Worm (Caenorhabditis elegans) whole organism, L3 larva: ENCODE results near the gene nhr-137.

Experiments
- R02D3.7 ChIP-seq: fragments of 150-350 bp; optimal IDR thresholded peaks from 2 replicates; lab custom pipeline; 2014; ENCODE audit warnings: missing biosample characterization, missing genetic modification characterization
- ZK546.5 ChIP-seq: sonication (generic microtip); optimal IDR thresholded peaks from 2 replicates; lab custom pipeline; 2017; ENCODE audit warnings: missing biosample characterization, missing genetic modification characterization
- aly-2 ChIP-seq: fragments of 150-350 bp; optimal IDR thresholded peaks from 2 replicates; lab custom pipeline; 2014; ENCODE audit warnings: missing biosample characterization, missing genetic modification characterization
- ama-1 ChIP-seq: fragments of 150-350 bp; optimal IDR thresholded peaks from 2 replicates; lab custom pipeline; 2018
- ceh-16 ChIP-seq: sonication (generic microtip); optimal IDR thresholded peaks from 2 replicates; lab custom pipeline; 2017; ENCODE audit warnings: missing biosample characterization, missing genetic modification characterization
- ceh-28 ChIP-seq: fragments of 150-350 bp; optimal IDR thresholded peaks from 2 replicates; lab custom pipeline; 2014; ENCODE audit warnings: missing biosample characterization, missing genetic modification reagents, missing genetic modification characterization
- ceh-9 ChIP-seq: sonication (generic microtip); optimal IDR thresholded peaks from 2 replicates; lab custom pipeline; 2018; ENCODE audit warnings: missing biosample characterization, missing genetic modification characterization
- daf-12 ChIP-seq: fragments of 150-350 bp; optimal IDR thresholded peaks from 2 replicates; lab custom pipeline; 2014; ENCODE audit warnings: missing biosample characterization, missing genetic modification reagents, missing genetic modification characterization
- egl-5 ChIP-seq: fragments of 150-350 bp; optimal IDR thresholded peaks from 2 replicates; lab custom pipeline; 2017; ENCODE audit warnings: missing biosample characterization, missing genetic modification reagents, missing genetic modification characterization, inconsistent platforms
- elt-1 ChIP-seq: fragments of 150-350 bp; optimal IDR thresholded peaks from 2 replicates; lab custom pipeline; 2014; ENCODE audit warnings: missing biosample characterization, missing genetic modification characterization
- elt-2 ChIP-seq: sonication (generic microtip); optimal IDR thresholded peaks from 2 replicates; lab custom pipeline; 2016; ENCODE audit warnings: missing genetic modification reagents, mild to moderate bottlenecking, missing genetic modification characterization, missing compliant biosample characterization
- elt-3 ChIP-seq, 3 experiments: fragments of 150-350 bp in 1 of 3; sonication (generic microtip) in 2 of 3; optimal IDR thresholded peaks; 2 replicates in 2 of 3; 4 replicates in 1 of 3; lab custom pipeline; 2014 to 2017; ENCODE audit warnings: missing biosample characterization in 3 of 3, missing genetic modification characterization in 3 of 3
- eor-1 ChIP-seq, 2 experiments: fragments of 150-350 bp; optimal IDR thresholded peaks; 2 replicates each; lab custom pipeline; 2014 to 2018; ENCODE audit warnings: missing biosample characterization in 2 of 2, missing genetic modification characterization in 2 of 2
- fkh-2 ChIP-seq: fragments of 150-350 bp; optimal IDR thresholded peaks from 2 replicates; lab custom pipeline; 2014; ENCODE audit warnings: missing biosample characterization, missing genetic modification reagents, missing genetic modification characterization
- fos-1 ChIP-seq: fragments of 150-350 bp; optimal IDR thresholded peaks from 2 replicates; lab custom pipeline; 2014; ENCODE audit warnings: missing biosample characterization, missing genetic modification characterization
- hmg-11 ChIP-seq: sonication (generic microtip); optimal IDR thresholded peaks from 2 replicates; lab custom pipeline; 2016; ENCODE audit warnings: missing genetic modification characterization, missing compliant biosample characterization
- jun-1 ChIP-seq: fragments of 150-350 bp; optimal IDR thresholded peaks from 2 replicates; lab custom pipeline; 2014; ENCODE audit warnings: missing biosample characterization, missing genetic modification reagents, missing genetic modification characterization
- lsy-12 ChIP-seq: sonication (generic microtip); optimal IDR thresholded peaks from 2 replicates; lab custom pipeline; 2016; ENCODE audit warnings: mild to moderate bottlenecking, missing genetic modification characterization, missing compliant biosample characterization
- mdl-1 ChIP-seq: fragments of 150-350 bp; optimal IDR thresholded peaks from 2 replicates; lab custom pipeline; 2014; ENCODE audit warnings: missing biosample characterization, missing genetic modification characterization
- mml-1 ChIP-seq: fragments of 150-350 bp; sonication (generic microtip); optimal IDR thresholded peaks from 3 replicates; lab custom pipeline; 2014; ENCODE audit warnings: missing biosample characterization, missing genetic modification characterization
- nhr-12 ChIP-seq: fragments of 150-350 bp; optimal IDR thresholded peaks from 2 replicates; lab custom pipeline; 2014; ENCODE audit warnings: missing biosample characterization, missing genetic modification characterization
- nhr-23 ChIP-seq: fragments of 150-350 bp; optimal IDR thresholded peaks from 2 replicates; lab custom pipeline; 2014; ENCODE audit warnings: missing biosample characterization, missing genetic modification reagents, missing genetic modification characterization
- nhr-28 ChIP-seq: fragments of 150-350 bp; optimal IDR thresholded peaks from 2 replicates; lab custom pipeline; 2014; ENCODE audit warnings: missing biosample characterization, missing genetic modification characterization
- nhr-43 ChIP-seq: sonication (generic microtip); optimal IDR thresholded peaks from 2 replicates; lab custom pipeline; 2016; ENCODE audit warnings: mild to moderate bottlenecking, missing genetic modification characterization, missing compliant biosample characterization; ENCODE audit not compliant: poor library complexity, severe bottlenecking
- nhr-67 ChIP-seq: fragments of 150-350 bp; optimal IDR thresholded peaks from 2 replicates; lab custom pipeline; 2014; ENCODE audit warnings: missing biosample characterization, missing genetic modification characterization
- nhr-77 ChIP-seq: fragments of 150-350 bp; optimal IDR thresholded peaks from 2 replicates; lab custom pipeline; 2014; ENCODE audit warnings: missing biosample characterization, missing genetic modification characterization
- pha-4 ChIP-seq: fragments of 150-350 bp; optimal IDR thresholded peaks from 2 replicates; lab custom pipeline; 2014; ENCODE audit warnings: missing biosample characterization, missing genetic modification reagents, missing genetic modification characterization
- pqm-1 ChIP-seq: fragments of 150-350 bp; optimal IDR thresholded peaks from 2 replicates; lab custom pipeline; 2017; ENCODE audit warnings: missing biosample characterization, missing genetic modification characterization, inconsistent platforms
- skn-1 ChIP-seq: fragments of 150-350 bp; optimal IDR thresholded peaks from 2 replicates; lab custom pipeline; 2014; ENCODE audit warnings: missing biosample characterization, missing genetic modification characterization
- snpc-4 ChIP-seq: fragments of 150-350 bp; optimal IDR thresholded peaks from 2 replicates; lab custom pipeline; 2014; ENCODE audit warnings: missing biosample characterization, missing genetic modification characterization
- tbx-2 ChIP-seq: sonication (generic microtip); optimal IDR thresholded peaks from 2 replicates; lab custom pipeline; 2016; ENCODE audit warnings: mild to moderate bottlenecking, missing genetic modification characterization, missing compliant biosample characterization
- unc-39 ChIP-seq: sonication (generic microtip); optimal IDR thresholded peaks from 4 replicates; lab custom pipeline; 2017; ENCODE audit warnings: missing biosample characterization, missing genetic modification characterization
- unc-62 ChIP-seq: fragments of 150-350 bp; sonication (generic microtip); optimal IDR thresholded peaks from 4 replicates; lab custom pipeline; 2014; ENCODE audit warnings: missing biosample characterization, missing genetic modification reagents, missing genetic modification characterization
- ztf-4 ChIP-seq: fragments of 150-350 bp; optimal IDR thresholded peaks from 2 replicates; lab custom pipeline; 2014; ENCODE audit warnings: missing biosample characterization, missing genetic modification characterization

Gene nhr-137

DNA sequence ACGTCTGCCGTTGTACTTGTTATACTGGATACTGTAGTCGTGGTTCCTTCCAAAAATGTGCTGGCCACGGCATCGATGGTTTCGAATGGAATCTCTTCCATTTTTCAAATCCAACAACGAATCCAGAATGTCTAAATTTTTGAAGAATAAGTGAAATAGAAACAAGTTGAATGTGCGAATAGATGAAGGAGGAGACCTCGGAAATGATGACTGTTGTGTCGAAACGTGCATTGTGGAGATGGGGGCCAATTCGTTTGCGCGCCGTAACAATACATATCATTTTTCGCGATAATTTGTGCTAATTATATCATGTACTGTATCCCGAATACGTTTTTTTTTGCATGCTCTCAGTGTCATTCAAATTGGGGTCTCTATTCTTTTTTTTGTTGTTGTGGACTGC is 33.6 kb downstream of the nhr-137 start, which contains the start of gene aexr-1:
TSS of gene aexr-1 (minus strand) at position 101 of the 400 bp plus-strand sequence.
- TF ChIP-seq hmg-11 (tag; lab: Kevin White, UChicago) (no peak), pqm-1 (tag; lab: Kevin White, UChicago) (no peak), pha-4 (tag; lab: Kevin White, UChicago) (no peak), lsy-12 (tag; lab: Kevin White, UChicago) (no peak), elt-1 (no peak), aly-2 (tag; lab: Kevin White, UChicago) (no peak), nhr-12 (tag; lab: Kevin White, UChicago) (no peak), ztf-4 (tag; lab: Kevin White, UChicago) (no peak), nhr-43 (tag; lab: Kevin White, UChicago) (no peak), ceh-28 (no peak), snpc-4 (no peak), fos-1 (tag; lab: Kevin White, UChicago) (no peak), mdl-1 (tag; lab: Kevin White, UChicago) (no peak), elt-2 (tag; lab: Kevin White, UChicago) (no peak), tbx-2 (tag; lab: Kevin White, UChicago) (no peak), nhr-67 (tag; lab: Kevin White, UChicago) (no peak), nhr-77 (tag; lab: Kevin White, UChicago) (no peak), ama-1 (lab: Kevin White, UChicago) (no peak)

DNA sequence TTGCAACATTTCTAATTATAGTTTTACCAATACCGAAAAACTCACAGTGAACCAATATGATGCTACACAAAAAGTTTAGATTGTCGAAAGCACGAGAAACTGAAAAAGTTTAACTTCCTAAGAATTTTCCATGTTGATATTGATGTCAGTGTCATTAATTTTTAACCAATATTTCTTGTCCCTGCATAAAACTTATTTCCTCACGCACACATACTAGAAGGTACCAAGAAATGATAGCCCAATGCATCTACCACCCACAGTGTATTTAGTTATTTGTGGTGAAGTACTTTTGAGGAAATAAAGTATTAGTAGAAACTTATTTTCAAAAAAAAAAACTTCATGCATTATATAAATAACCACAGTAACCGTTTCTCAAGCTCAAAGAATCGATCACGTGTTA is 37.4 kb downstream of the nhr-137 start, which contains the start of gene aexr-2:
TSS of gene aexr-2 (minus strand) at position 101 of the 400 bp plus-strand sequence.
- TF ChIP-seq hmg-11 (tag; lab: Kevin White, UChicago) (no peak), ama-1 (lab: Kevin White, UChicago) (no peak), nhr-28 (tag; lab: Kevin White, UChicago) (no peak), elt-1 (no peak), R02D3.7 (tag; lab: Kevin White, UChicago) (no peak), unc-62 (GFP tag; lab: Kevin White, UChicago) (no peak), ZK546.5 (tag; lab: Kevin White, UChicago) (no peak), jun-1 (tag; lab: Kevin White, UChicago) (no peak), nhr-23 (tag; lab: Kevin White, UChicago) (no peak)
- TF ChIP-seq, all 47 proteins: peak for 0

DNA sequence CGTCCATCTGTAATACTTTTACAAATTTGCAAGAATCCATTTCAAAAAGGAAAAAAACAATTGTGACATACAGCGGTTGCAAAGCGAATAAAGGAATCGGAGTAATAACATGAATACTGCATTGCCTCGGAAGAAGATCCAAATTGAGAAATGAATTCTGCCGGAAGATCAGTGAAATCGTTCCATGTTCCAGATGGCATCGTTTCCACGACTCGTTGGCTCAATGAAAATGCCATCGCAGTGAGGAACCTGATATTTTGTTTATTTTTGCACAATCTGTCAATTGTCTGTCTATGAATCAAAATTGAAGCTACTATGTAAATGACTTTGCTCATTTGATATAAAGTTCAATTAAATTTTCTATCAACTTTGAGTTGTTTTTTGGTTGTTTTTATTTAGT is 38.2 kb downstream of the nhr-137 start:
- TF ChIP-seq unc-39 (tag; lab: Kevin White, UChicago) (no peak), ceh-9 (no peak), nhr-23 (tag; lab: Kevin White, UChicago) (no peak), mdl-1 (tag; lab: Kevin White, UChicago) (no peak), pha-4 (tag; lab: Kevin White, UChicago) (no peak)

DNA sequence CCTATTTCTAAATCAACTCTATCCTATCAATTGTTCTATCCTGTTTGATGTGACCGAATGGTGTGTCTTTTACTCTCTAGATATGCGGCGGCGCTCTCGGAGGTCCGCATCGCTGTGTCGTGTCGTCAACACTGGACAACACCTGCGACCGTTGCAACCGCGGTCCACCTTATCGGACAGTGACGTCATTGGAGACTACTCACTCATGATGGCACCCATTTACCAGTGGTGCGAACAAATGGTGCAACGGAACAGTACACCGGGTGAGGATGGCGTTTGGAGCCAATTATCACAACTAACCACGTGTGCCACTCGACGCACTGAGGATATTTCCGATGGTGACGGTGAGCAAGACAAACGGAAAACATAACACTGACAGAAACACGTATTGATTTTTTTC is 43.5 kb downstream of the nhr-137 start:
- TF ChIP-seq hmg-11 (tag; lab: Kevin White, UChicago) (no peak), mml-1 (tag; lab: Kevin White, UChicago) (no peak), fkh-2 (no peak), pqm-1 (tag; lab: Kevin White, UChicago) (no peak), ceh-16 (tag; lab: Kevin White, UChicago) (no peak), unc-62 (GFP tag; lab: Kevin White, UChicago) (no peak), eor-1 (tag; optimal IDR thresholded peaks at IDR 0.05; lab: Kevin White, UChicago) (no peak), elt-3 (tag; optimal IDR thresholded peaks at IDR 0.05; lab: Kevin White, UChicago) (no peak), egl-5 (tag; lab: Kevin White, UChicago) (no peak), elt-2 (tag; lab: Kevin White, UChicago) (no peak), daf-12 (no peak), pha-4 (tag; lab: Kevin White, UChicago) (no peak), ZK546.5 (tag; lab: Kevin White, UChicago) (no peak), skn-1 (no peak), mdl-1 (tag; lab: Kevin White, UChicago) (no peak)
